Worm (Caenorhabditis elegans) whole organism, L2 larva: ENCODE data around the gene K09E9.7.

ENCODE experiments used
- aly-2 ChIP-seq: fragments of 150-350 bp; optimal IDR thresholded peaks from 2 replicates; lab custom pipeline; 2014; ENCODE audit warnings: missing biosample characterization, missing genetic modification characterization
- crh-2 ChIP-seq: sonication (generic microtip); optimal IDR thresholded peaks from 2 replicates; lab custom pipeline; 2017; ENCODE audit warnings: missing biosample characterization, missing genetic modification characterization
- lin-13 ChIP-seq: fragments of 150-350 bp; optimal IDR thresholded peaks from 2 replicates; lab custom pipeline; 2014; ENCODE audit warnings: missing biosample characterization, missing genetic modification reagents, missing genetic modification characterization
- lin-39 ChIP-seq: fragments of 150-350 bp; optimal IDR thresholded peaks from 2 replicates; lab custom pipeline; 2014; ENCODE audit warnings: missing biosample characterization, missing genetic modification reagents, missing genetic modification characterization
- mdl-1 ChIP-seq, 2 experiments: fragments of 150-350 bp in 1 of 2; sonication (generic microtip) in 1 of 2; optimal IDR thresholded peaks; 2 replicates each; lab custom pipeline; 2017; ENCODE audit warnings: missing biosample characterization in 2 of 2, missing genetic modification characterization in 2 of 2
- nhr-11 ChIP-seq: fragments of 150-350 bp; optimal IDR thresholded peaks from 2 replicates; lab custom pipeline; 2014; ENCODE audit warnings: missing biosample characterization, missing genetic modification characterization
- snpc-4 ChIP-seq: fragments of 150-350 bp; optimal IDR thresholded peaks from 2 replicates; lab custom pipeline; 2014; ENCODE audit warnings: missing biosample characterization, missing genetic modification characterization
- unc-55 ChIP-seq: fragments of 150-350 bp; sonication (generic microtip); optimal IDR thresholded peaks from 3 replicates; lab custom pipeline; 2014; ENCODE audit warnings: missing biosample characterization, missing genetic modification reagents, missing genetic modification characterization
- ztf-11 ChIP-seq: sonication (generic microtip); optimal IDR thresholded peaks from 2 replicates; lab custom pipeline; 2017; ENCODE audit warnings: missing biosample characterization, missing genetic modification characterization

DNA sequence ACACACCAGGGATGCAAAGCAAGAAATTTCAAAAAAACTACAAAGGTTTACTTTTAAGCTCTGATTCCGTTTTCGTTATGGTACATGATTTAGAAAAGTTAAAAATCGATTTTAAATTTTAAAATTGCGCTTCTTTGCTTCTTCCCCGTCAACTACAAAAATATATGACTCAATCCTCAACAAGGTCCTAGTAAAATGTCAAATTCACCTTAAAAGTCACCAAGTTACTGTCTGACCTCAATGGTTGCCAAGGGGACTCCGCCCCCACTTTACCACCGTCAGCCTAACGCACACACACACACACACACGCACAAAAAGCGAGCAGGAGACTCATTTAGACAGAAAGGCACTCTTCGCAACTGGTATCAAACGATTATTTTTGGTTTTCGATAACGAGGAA, 40.7 kb downstream of the K09E9.7 start, which contains the start of gene gpn-1:
- no peak for TF ChIP-seq lin-13
- TF ChIP-seq unc-55 (GFP tag; lab: Kevin White, UChicago) = no peak
- TF ChIP-seq mdl-1 (tag; optimal IDR thresholded peaks at IDR 0.05; lab: Kevin White, UChicago) = no peak
- TF ChIP-seq nhr-11 = no peak
- no peak for TF ChIP-seq lin-39 (tag; lab: Kevin White, UChicago)
- no peak for TF ChIP-seq ztf-11
- TF ChIP-seq crh-2 (tag; lab: Kevin White, UChicago) = no peak
- no peak for TF ChIP-seq aly-2
- TF ChIP-seq snpc-4 (tag; lab: Kevin White, UChicago) = no peak
